Fruit fly (Drosophila melanogaster) whole organism, embryonic: ENCODE data around the gene CG17637.

Experiments used
- Bteb2 ChIP-seq: fragments of 200-800 bp; sonication (Bioruptor generic); optimal IDR thresholded peaks from 2 replicates; lab custom pipeline; 2016; ENCODE audit warnings: missing biosample characterization, missing genetic modification characterization
- C15 ChIP-seq: fragments of 200-800 bp; sonication (Bioruptor generic); IDR thresholded peaks from 3 replicates; pipeline ENCODE4 v1.3.6; 2022; ENCODE audit warnings: missing biosample characterization, missing genetic modification characterization
- CG10979 ChIP-seq: fragments of 200-800 bp; sonication (Bioruptor generic); optimal IDR thresholded peaks from 2 replicates; lab custom pipeline; 2018; ENCODE audit warnings: missing biosample characterization, mild to moderate bottlenecking, missing genetic modification characterization, moderate library complexity
- CG11504 ChIP-seq: fragments of 200-800 bp; sonication (Bioruptor generic); optimal IDR thresholded peaks from 3 replicates; lab custom pipeline; 2019; ENCODE audit warnings: missing biosample characterization, mild to moderate bottlenecking, missing genetic modification characterization, moderate library complexity
- CG11560 ChIP-seq: fragments of 200-800 bp; sonication (Bioruptor generic); IDR thresholded peaks from 3 replicates; pipeline ENCODE4 v1.3.6; 2022; ENCODE audit warnings: missing biosample characterization, missing genetic modification characterization
- CG13624 ChIP-seq: fragments of 200-800 bp; sonication (Bioruptor generic); optimal IDR thresholded peaks from 2 replicates; lab custom pipeline; 2016; ENCODE audit warnings: missing biosample characterization, missing genetic modification characterization
- CG15601 ChIP-seq: fragments of 200-800 bp; sonication (Bioruptor generic); optimal IDR thresholded peaks from 3 replicates; lab custom pipeline; 2019; ENCODE audit warnings: missing biosample characterization, mild to moderate bottlenecking, missing genetic modification characterization, moderate library complexity
- CG2199 ChIP-seq: fragments of 200-800 bp; sonication (Bioruptor generic); IDR thresholded peaks from 3 replicates; pipeline ENCODE4 v1.3.6; 2022; ENCODE audit warnings: missing biosample characterization, missing genetic modification characterization
- CG2889 ChIP-seq: fragments of 200-800 bp; sonication (Bioruptor generic); IDR thresholded peaks from 3 replicates; pipeline ENCODE4 v1.3.6; 2022; ENCODE audit warnings: missing biosample characterization, missing genetic modification characterization
- CG34376 ChIP-seq: fragments of 200-800 bp; sonication (Bioruptor generic); optimal IDR thresholded peaks from 2 replicates; lab custom pipeline; 2018; ENCODE audit warnings: missing biosample characterization, mild to moderate bottlenecking, missing genetic modification characterization
- CG3847 ChIP-seq: fragments of 200-800 bp; sonication (Bioruptor generic); IDR thresholded peaks from 2 replicates; pipeline ENCODE4 v1.3.6; 2022; ENCODE audit warnings: missing biosample characterization, missing genetic modification characterization
- CG4617 ChIP-seq: fragments of 200-800 bp; sonication (Bioruptor generic); optimal IDR thresholded peaks from 3 replicates; lab custom pipeline; 2016; ENCODE audit warnings: missing biosample characterization, missing genetic modification characterization, borderline replicate concordance
- CG4730 ChIP-seq: fragments of 200-800 bp; sonication (Bioruptor generic); IDR thresholded peaks from 2 replicates; pipeline ENCODE4 v1.3.6; 2022; ENCODE audit warnings: missing biosample characterization, missing genetic modification characterization
- CG6254 ChIP-seq: fragments of 200-800 bp; sonication (Bioruptor generic); optimal IDR thresholded peaks from 3 replicates; lab custom pipeline; 2017; ENCODE audit warnings: mild to moderate bottlenecking, missing biosample characterization, missing genetic modification reagents, missing genetic modification characterization
- CG6689 ChIP-seq: fragments of 200-800 bp; sonication (Bioruptor generic); IDR thresholded peaks from 2 replicates; pipeline ENCODE4 v1.3.6; 2022; ENCODE audit warnings: missing biosample characterization, missing genetic modification characterization
- CG8290 ChIP-seq, 3 experiments: fragments of 200-800 bp; sonication (Bioruptor generic); optimal IDR thresholded peaks; 2 replicates each; lab custom pipeline; 2016 to 2019; ENCODE audit warnings: missing biosample characterization in 3 of 3, missing genetic modification characterization in 3 of 3, mild to moderate bottlenecking in 2 of 3, moderate library complexity in 1 of 3
- CG9609 ChIP-seq: fragments of 200-800 bp; sonication (Bioruptor generic); optimal IDR thresholded peaks from 3 replicates; lab custom pipeline; 2016; ENCODE audit warnings: missing biosample characterization, missing genetic modification characterization
- CG9797 ChIP-seq: fragments of 200-800 bp; sonication (Bioruptor generic); optimal IDR thresholded peaks from 3 replicates; lab custom pipeline; 2018; ENCODE audit warnings: missing biosample characterization, mild to moderate bottlenecking, missing genetic modification characterization
- Dad ChIP-seq: fragments of 200-800 bp; sonication (Bioruptor generic); optimal IDR thresholded peaks from 3 replicates; lab custom pipeline; 2016; ENCODE audit warnings: missing biosample characterization, missing genetic modification characterization
- E2f1 ChIP-seq: fragments of 200-800 bp; sonication (Bioruptor generic); IDR thresholded peaks from 2 replicates; pipeline ENCODE4 v1.3.6; 2022; ENCODE audit warnings: missing biosample characterization, missing genetic modification characterization
- Eip74EF ChIP-seq, 2 experiments: fragments of 200-800 bp in 1 of 2; fragments of >200 bp in 1 of 2; sonication (Bioruptor generic) in 1 of 2; optimal IDR thresholded peaks; 2 replicates each; lab custom pipeline; 2017 to 2019; ENCODE audit warnings: missing biosample characterization in 2 of 2, missing genetic modification characterization in 2 of 2, mild to moderate bottlenecking in 1 of 2, moderate library complexity in 1 of 2
- Elba2 ChIP-seq: fragments of 200-800 bp; sonication (Bioruptor generic); optimal IDR thresholded peaks from 3 replicates; lab custom pipeline; 2016; ENCODE audit warnings: missing biosample characterization, missing genetic modification characterization
- GATAe ChIP-seq: fragments of 200-800 bp; sonication (Bioruptor generic); conservative IDR thresholded peaks from 2 replicates; pipeline ENCODE4 v1.3.6; 2022; ENCODE audit warnings: missing biosample characterization, missing genetic modification characterization
- Nf-YB ChIP-seq: fragments of 200-800 bp; sonication (Bioruptor generic); optimal IDR thresholded peaks from 3 replicates; lab custom pipeline; 2019; ENCODE audit warnings: missing biosample characterization, mild to moderate bottlenecking, missing genetic modification characterization, moderate library complexity
- NfI ChIP-seq: fragments of 200-800 bp; sonication (Bioruptor generic); optimal IDR thresholded peaks from 3 replicates; lab custom pipeline; 2018; ENCODE audit warnings: missing biosample characterization, mild to moderate bottlenecking, missing genetic modification characterization, moderate library complexity
- Oaz ChIP-seq: fragments of 200-800 bp; sonication (Bioruptor generic); IDR thresholded peaks from 2 replicates; pipeline ENCODE4 v1.3.6; 2022; ENCODE audit warnings: missing biosample characterization, missing genetic modification characterization
- Ptx1 ChIP-seq: fragments of 200-800 bp; sonication (Bioruptor generic); IDR thresholded peaks from 2 replicates; pipeline ENCODE4 v1.3.6; 2022; ENCODE audit warnings: missing biosample characterization, missing genetic modification characterization
- Xbp1 ChIP-seq: fragments of 200-800 bp; sonication (Bioruptor generic); optimal IDR thresholded peaks from 3 replicates; lab custom pipeline; 2016; ENCODE audit warnings: missing biosample characterization, mild to moderate bottlenecking, missing genetic modification characterization
- YL-1 ChIP-seq: fragments of 200-800 bp; sonication (Bioruptor generic); optimal IDR thresholded peaks from 3 replicates; lab custom pipeline; 2017; ENCODE audit warnings: missing biosample characterization, mild to moderate bottlenecking, missing genetic modification characterization
- amos ChIP-seq: fragments of 200-800 bp; sonication (Bioruptor generic); IDR thresholded peaks from 2 replicates; pipeline ENCODE4 v1.3.6; 2022; ENCODE audit warnings: missing biosample characterization, missing genetic modification characterization; ENCODE audit not compliant: partially characterized antibody
- bigmax ChIP-seq: fragments of 200-800 bp; sonication (Bioruptor generic); optimal IDR thresholded peaks from 2 replicates; lab custom pipeline; 2018; ENCODE audit warnings: missing biosample characterization, mild to moderate bottlenecking, missing genetic modification characterization
- cato ChIP-seq: fragments of 200-800 bp; sonication (Bioruptor generic); optimal IDR thresholded peaks from 2 replicates; lab custom pipeline; 2016; ENCODE audit warnings: missing biosample characterization, missing genetic modification characterization, borderline replicate concordance
- chn ChIP-seq: fragments of 200-800 bp; sonication (Bioruptor generic); optimal IDR thresholded peaks from 2 replicates; lab custom pipeline; 2016; ENCODE audit warnings: missing biosample characterization, missing genetic modification characterization
- dati ChIP-seq: fragments of 200-800 bp; sonication (Bioruptor generic); IDR thresholded peaks from 2 replicates; pipeline ENCODE4 v1.3.6; 2022; ENCODE audit warnings: missing biosample characterization, missing genetic modification characterization
- ems ChIP-seq: fragments of 200-800 bp; sonication (Bioruptor generic); optimal IDR thresholded peaks from 3 replicates; lab custom pipeline; 2016; ENCODE audit warnings: missing biosample characterization, missing genetic modification characterization
- eve ChIP-seq, 2 experiments: fragments of >200 bp; optimal IDR thresholded peaks; 2 replicates each; lab custom pipeline; 2017; ENCODE audit warnings: missing biosample characterization in 2 of 2, missing genetic modification characterization in 2 of 2
- fd3F ChIP-seq: fragments of 200-800 bp; sonication (Bioruptor generic); optimal IDR thresholded peaks from 2 replicates; lab custom pipeline; 2018; ENCODE audit warnings: missing biosample characterization, mild to moderate bottlenecking, missing genetic modification characterization, moderate library complexity
- kni ChIP-seq: fragments of 200-800 bp; sonication (Bioruptor generic); optimal IDR thresholded peaks from 3 replicates; lab custom pipeline; 2017; ENCODE audit warnings: mild to moderate bottlenecking, missing biosample characterization, missing genetic modification reagents, missing genetic modification characterization
- lab ChIP-seq: fragments of 200-800 bp; sonication (Bioruptor generic); optimal IDR thresholded peaks from 3 replicates; lab custom pipeline; 2017; ENCODE audit warnings: missing biosample characterization, missing genetic modification characterization, mild to moderate bottlenecking, moderate library complexity, missing genetic modification reagents
- nerfin-1 ChIP-seq: fragments of 200-800 bp; sonication (Bioruptor generic); optimal IDR thresholded peaks from 3 replicates; lab custom pipeline; 2019; ENCODE audit warnings: missing biosample characterization, mild to moderate bottlenecking, missing genetic modification characterization, moderate library complexity
- nmo ChIP-seq: fragments of 200-800 bp; sonication (Bioruptor generic); optimal IDR thresholded peaks from 2 replicates; lab custom pipeline; 2018; ENCODE audit warnings: missing biosample characterization, mild to moderate bottlenecking, missing genetic modification characterization, moderate library complexity
- nom ChIP-seq: fragments of 200-800 bp; sonication (Bioruptor generic); optimal IDR thresholded peaks from 2 replicates; lab custom pipeline; 2017; ENCODE audit warnings: missing biosample characterization, missing genetic modification characterization, mild to moderate bottlenecking, moderate library complexity, missing genetic modification reagents
- odd ChIP-seq: fragments of 200-800 bp; sonication (Bioruptor generic); optimal IDR thresholded peaks from 2 replicates; lab custom pipeline; 2017; ENCODE audit warnings: missing biosample characterization, mild to moderate bottlenecking, missing genetic modification characterization
- run ChIP-seq: fragments of 200-800 bp; sonication (Bioruptor generic); optimal IDR thresholded peaks from 3 replicates; lab custom pipeline; 2018; ENCODE audit warnings: missing biosample characterization, mild to moderate bottlenecking, missing genetic modification characterization
- salm ChIP-seq: fragments of 200-800 bp; sonication (Bioruptor generic); optimal IDR thresholded peaks from 2 replicates; lab custom pipeline; 2018; ENCODE audit warnings: missing biosample characterization, mild to moderate bottlenecking, missing genetic modification characterization
- sna ChIP-seq: fragments of 200-800 bp; sonication (Bioruptor generic); IDR thresholded peaks from 2 replicates; pipeline ENCODE4 v1.3.6; 2022; ENCODE audit warnings: missing biosample characterization, missing genetic modification characterization; ENCODE audit not compliant: partially characterized antibody
- sqz ChIP-seq: fragments of 200-800 bp; sonication (Bioruptor generic); optimal IDR thresholded peaks from 3 replicates; lab custom pipeline; 2018; ENCODE audit warnings: missing biosample characterization, mild to moderate bottlenecking, missing genetic modification characterization
- stwl ChIP-seq: fragments of 200-800 bp; sonication (Bioruptor generic); optimal IDR thresholded peaks from 3 replicates; lab custom pipeline; 2018; ENCODE audit warnings: missing biosample characterization, mild to moderate bottlenecking, missing genetic modification characterization, moderate library complexity

CG17637 gene

dm6 chr3L:20518805-20519503, 15.0 kb downstream of the CG17637 start, which contains the start of gene BNIP3 (continued):
- TF ChIP-seq sqz (GFP tag; lab: Kevin White, UChicago) = peak; percentile 69
- TF ChIP-seq Dad (GFP tag; lab: Kevin White, UChicago) = no peak
- TF ChIP-seq Nf-YB = peak; percentile 24
- TF ChIP-seq lab (GFP tag; lab: Kevin White, UChicago) = no peak
- no peak for TF ChIP-seq Bteb2 (GFP tag; lab: Kevin White, UChicago)
- peak; percentile 21 for TF ChIP-seq nmo (GFP tag; lab: Kevin White, UChicago)
- TF ChIP-seq Ptx1 (GFP tag; lab: Robert Waterston, UW) = no peak
- no peak for TF ChIP-seq chn
- no peak for TF ChIP-seq CG10979 (tag; lab: Kevin White, UChicago)
- TF ChIP-seq nom = peak; percentile 20
- 0 out of 2 replicates have a peak, but pooled peaks have one; percentile 17 for TF ChIP-seq E2f1
- peak; percentile 5 for TF ChIP-seq kni
- TF ChIP-seq bigmax (GFP tag; lab: Kevin White, UChicago) = no peak
- TF ChIP-seq CG4730 (GFP tag; lab: Robert Waterston, UW) = no peak
- TF ChIP-seq CG9609 (GFP tag; lab: Kevin White, UChicago) = no peak
- TF ChIP-seq CG11560 = no peak
- TF ChIP-seq stwl (tag; lab: Kevin White, UChicago) = peak; percentile 55
- no peak for TF ChIP-seq run
- peak; percentile 11 for TF ChIP-seq CG15601 (tag; lab: Kevin White, UChicago)
- no peak for TF ChIP-seq fd3F (GFP tag; lab: Kevin White, UChicago)
- no peak for TF ChIP-seq Elba2 (GFP tag; lab: Kevin White, UChicago)
- TF ChIP-seq CG11504 (tag; lab: Kevin White, UChicago) = peak; percentile 46
- peak; percentile 39 for TF ChIP-seq nerfin-1
- TF ChIP-seq CG2199 = no peak
- no peak for TF ChIP-seq CG6254
- TF ChIP-seq odd (GFP tag; lab: Kevin White, UChicago) = no peak
- TF ChIP-seq NfI = no peak
- no peak for TF ChIP-seq cato
- peak in 1 of 2 experiments; percentile 68 for TF ChIP-seq eve (GFP tag; optimal IDR thresholded peaks at IDR 0.05; lab: Kevin White, UChicago)
- no peak for TF ChIP-seq CG6689
- TF ChIP-seq CG34376 (GFP tag; lab: Kevin White, UChicago) = peak; percentile 59
- no peak for TF ChIP-seq GATAe (GFP tag; lab: Robert Waterston, UW)
- TF ChIP-seq salm = no peak
- peak; percentile 95 for TF ChIP-seq CG13624
- TF ChIP-seq CG3847 (GFP tag; lab: Robert Waterston, UW) = peak; percentile 35; the same call in 1 of the 2 replicates
- TF ChIP-seq Xbp1 = peak; percentile 6
- TF ChIP-seq dati (GFP tag; lab: Robert Waterston, UW) = no peak
- peak in 1 of 2 experiments; percentile 21 for TF ChIP-seq Eip74EF (GFP tag; optimal IDR thresholded peaks at IDR 0.05; lab: Kevin White, UChicago)
- no peak for TF ChIP-seq CG8290 (GFP tag; optimal IDR thresholded peaks at IDR 0.05; lab: Kevin White, UChicago)
- TF ChIP-seq CG8290 (tag; optimal IDR thresholded peaks at IDR 0.05; lab: Kevin White, UChicago) = peak in 1 of 2 experiments; percentile 68
- TF ChIP-seq C15 (GFP tag; lab: Robert Waterston, UW) = no peak
- TF ChIP-seq YL-1 (GFP tag; lab: Kevin White, UChicago) = peak; percentile 93
- TF ChIP-seq sna (GFP tag; lab: Robert Waterston, UW) = no peak
- TF ChIP-seq CG9797 (GFP tag; lab: Kevin White, UChicago) = peak; percentile 73
- TF ChIP-seq CG4617 = peak; percentile 7
- TF ChIP-seq ems (GFP tag; lab: Kevin White, UChicago) = no peak
- peak; percentile 41; the same call in 1 of the 2 replicates for TF ChIP-seq amos (GFP tag; lab: Robert Waterston, UW)
- no peak for TF ChIP-seq Oaz (GFP tag; lab: Robert Waterston, UW)
- TF ChIP-seq CG2889 (GFP tag; lab: Robert Waterston, UW) = no peak
